Worm (Caenorhabditis elegans) whole organism, dauer: ENCODE measurements around the gene sru-27.

Source experiments
- unc-62 ChIP-seq: sonication (generic microtip); optimal IDR thresholded peaks from 2 replicates; lab custom pipeline; 2017; ENCODE audit warnings: missing biosample characterization, missing genetic modification reagents, missing genetic modification characterization

Gene sru-27

ce11 chrV:1499140-1499539, at the start of gene sru-27:
TSS of gene sru-27 (plus strand) at chrV:1499440.
- no peak for TF ChIP-seq unc-62 (GFP tag; lab: Kevin White, UChicago)

DNA sequence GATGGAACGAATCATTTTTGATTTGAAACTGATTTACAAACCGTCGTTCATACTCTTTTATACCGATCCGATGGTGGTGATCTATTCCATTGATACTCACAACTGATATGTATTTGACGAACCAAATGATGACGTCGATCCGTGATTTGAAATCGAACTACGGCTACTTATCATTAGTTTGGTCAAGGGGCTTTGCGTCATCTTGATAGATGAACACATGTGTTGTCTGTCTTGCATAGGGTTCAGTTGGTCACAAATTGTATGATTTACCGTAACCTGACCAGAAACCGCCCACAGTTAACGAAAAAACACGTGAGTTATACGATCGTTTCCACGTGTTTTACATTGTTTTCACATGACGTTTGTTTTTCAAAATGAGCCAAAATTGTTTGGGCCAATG, 49.1 kb upstream of the sru-27 start, which contains the start of gene cnc-2:
Gene cnc-2 (minus strand): TSS at position 24 of the 400 bp plus-strand sequence.
- no peak for TF ChIP-seq unc-62 (GFP tag; lab: Kevin White, UChicago)

DNA sequence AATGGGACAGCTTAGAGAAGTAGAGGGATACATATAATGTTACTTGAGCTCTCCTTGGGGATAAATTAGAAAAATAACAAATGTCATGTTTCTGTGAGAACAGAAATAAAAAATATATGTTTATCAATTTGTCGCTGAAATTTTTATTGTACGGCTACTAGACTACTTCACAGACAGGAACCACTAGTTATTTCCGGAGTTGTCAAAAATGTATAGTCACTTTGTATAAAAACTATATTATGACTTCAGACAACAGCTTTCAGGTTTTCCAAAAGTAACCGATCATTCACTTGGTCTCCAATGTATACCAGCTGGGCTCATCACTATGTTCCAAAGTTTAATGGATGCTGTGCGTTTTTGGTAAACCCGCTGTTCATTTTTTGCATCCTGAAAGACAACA, 47.9 kb upstream of the sru-27 start, which contains the start of gene srj-23:
Gene srj-23 (plus strand): TSS at position 301 of the 400 bp plus-strand sequence.
- no peak for TF ChIP-seq unc-62 (GFP tag; lab: Kevin White, UChicago)

- no peak for TF ChIP-seq unc-62 (GFP tag; lab: Kevin White, UChicago)
Measured at ce11 chrV:1454762-1455161, 44.5 kb upstream of the sru-27 start, which contains the start of gene chil-14. TSS of gene chil-14 (plus strand) at chrV:1455062.

DNA sequence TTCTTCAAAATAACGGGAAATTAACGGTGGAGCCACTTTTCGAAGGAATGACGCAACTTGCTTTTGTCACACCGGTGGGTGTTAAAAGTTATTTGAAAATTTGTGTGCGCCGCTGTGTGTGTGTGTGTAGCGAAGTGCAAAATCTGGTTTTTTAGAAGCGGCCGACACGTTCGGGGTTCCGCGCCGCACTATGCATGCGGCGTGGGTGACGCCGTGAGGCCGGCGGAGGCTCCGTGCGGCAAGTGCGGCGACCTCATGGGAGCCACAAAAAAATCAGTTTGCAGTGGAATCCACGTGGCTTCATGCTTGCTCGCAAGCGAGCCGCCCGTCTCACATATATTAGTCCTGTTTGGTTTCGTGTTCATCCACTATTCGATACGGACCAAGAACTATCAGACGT, 44.0 kb upstream of the sru-27 start:
- no peak for TF ChIP-seq unc-62 (GFP tag; lab: Kevin White, UChicago)

DNA sequence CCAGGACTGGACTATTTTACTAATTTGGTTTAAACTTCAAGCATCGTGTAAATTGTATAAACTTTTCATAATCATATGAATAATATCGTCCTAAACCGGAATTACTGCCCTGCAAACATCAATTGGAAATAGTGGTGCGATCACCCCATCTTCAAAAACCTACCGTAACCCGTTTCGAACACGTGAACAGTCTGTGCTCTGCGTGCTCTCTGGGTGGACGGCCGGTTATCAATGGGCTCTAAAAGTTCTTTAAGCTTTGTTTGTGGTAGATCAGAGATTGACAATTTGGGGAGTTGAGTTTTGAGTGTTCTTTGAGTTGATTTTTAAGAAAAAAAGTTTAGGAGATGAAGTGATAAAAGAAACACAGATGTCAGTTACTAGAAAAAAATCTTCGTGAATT, 42.6 kb upstream of the sru-27 start:
- no peak for TF ChIP-seq unc-62 (GFP tag; lab: Kevin White, UChicago)

ce11 chrV:1459374-1459926, 39.8 kb upstream of the sru-27 start:
- TF ChIP-seq unc-62 (GFP tag; lab: Kevin White, UChicago): no peak

- no peak for TF ChIP-seq unc-62 (GFP tag; lab: Kevin White, UChicago)
Measured at ce11 chrV:1460069-1460468, 39.2 kb upstream of the sru-27 start, which contains the start of gene hacd-1. TSS of gene hacd-1 (plus strand) at chrV:1460369.

ce11 chrV:1464543-1465040, 34.6 kb upstream of the sru-27 start, which contains the start of the genes fpn-1.2 and pqn-54:
TSS of gene fpn-1.2 (minus strand) at chrV:1464699.
TSS of gene pqn-54 (plus strand) at chrV:1464990.
- TF ChIP-seq unc-62 (GFP tag; lab: Kevin White, UChicago): no peak

- TF ChIP-seq unc-62 (GFP tag; lab: Kevin White, UChicago): no peak
Measured at ce11 chrV:1465932-1466331, 33.3 kb upstream of the sru-27 start.

ce11 chrV:1466949-1467348, 32.3 kb upstream of the sru-27 start:
- TF ChIP-seq unc-62 (GFP tag; lab: Kevin White, UChicago): no peak

- no peak for TF ChIP-seq unc-62 (GFP tag; lab: Kevin White, UChicago)
Measured at ce11 chrV:1467444-1467843, 31.8 kb upstream of the sru-27 start, which contains the start of gene gid-8. TSS of gene gid-8 (plus strand) at chrV:1467744.

ce11 chrV:1468905-1469304, 30.3 kb upstream of the sru-27 start:
- no peak for TF ChIP-seq unc-62 (GFP tag; lab: Kevin White, UChicago)

DNA sequence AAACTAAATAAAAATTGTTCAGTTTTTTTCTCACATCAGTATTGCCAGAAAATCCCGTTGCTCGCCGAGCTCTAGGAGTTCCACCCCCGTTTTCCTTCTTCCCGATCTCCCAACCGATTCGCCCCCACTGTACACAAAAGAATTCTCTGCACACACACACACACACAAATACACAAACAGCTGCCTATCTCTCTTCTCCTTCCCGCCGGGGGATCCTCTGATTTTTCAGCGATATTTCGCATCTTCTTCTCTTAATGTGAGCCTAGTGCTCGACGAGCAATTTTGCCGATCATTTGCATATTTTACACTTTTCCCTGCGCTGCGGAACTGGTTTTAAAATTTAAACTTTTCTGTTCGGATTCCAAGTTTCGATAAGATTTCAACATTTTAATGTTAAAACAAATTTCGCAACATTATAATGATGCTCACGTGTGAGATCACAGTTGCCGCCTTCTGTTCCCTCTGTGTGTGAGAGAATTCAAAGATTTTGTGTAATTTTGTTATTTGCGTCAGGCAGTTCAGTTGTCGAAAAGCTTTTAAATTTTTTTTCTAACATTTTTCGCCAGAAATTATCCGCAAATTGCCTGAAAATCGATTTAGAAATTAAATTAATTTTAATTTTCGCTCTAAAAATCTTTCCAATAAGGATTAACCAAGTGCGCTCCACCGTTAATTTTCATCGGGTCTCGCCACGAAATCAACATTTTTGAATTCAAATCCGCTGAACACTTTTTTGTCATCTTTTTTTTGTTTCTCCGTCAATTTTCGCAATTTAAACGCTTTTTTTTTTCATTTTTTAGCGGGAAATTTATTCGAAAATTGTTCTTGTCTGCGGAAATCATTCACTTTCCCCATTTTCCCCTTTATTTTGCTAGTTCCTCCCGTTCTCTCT, 27.9 kb upstream of the sru-27 start:
- no peak for TF ChIP-seq unc-62 (GFP tag; lab: Kevin White, UChicago)

DNA sequence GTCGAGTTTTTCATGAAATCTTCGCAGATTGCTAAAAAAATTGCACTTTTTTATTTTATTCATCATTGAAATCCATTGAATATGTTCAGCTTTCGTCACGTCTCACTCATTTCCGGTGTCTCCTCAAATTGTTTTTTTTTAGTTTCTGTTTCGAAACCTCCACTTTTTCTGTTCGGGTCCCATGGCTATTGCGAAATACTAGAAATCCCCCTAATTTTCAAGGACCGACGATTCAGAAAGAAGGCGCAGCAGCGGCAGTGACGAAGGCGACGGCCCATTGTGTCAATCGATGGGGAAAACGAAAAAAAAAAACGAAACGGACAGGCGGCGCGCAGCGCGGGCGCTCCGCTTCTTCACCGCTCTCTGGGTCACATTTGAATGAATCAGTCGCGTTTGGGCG, 27.3 kb upstream of the sru-27 start:
- TF ChIP-seq unc-62 (GFP tag; lab: Kevin White, UChicago): no peak

ce11 chrV:1472569-1472968, 26.7 kb upstream of the sru-27 start:
- no peak for TF ChIP-seq unc-62 (GFP tag; lab: Kevin White, UChicago)
